Worm (Caenorhabditis elegans) whole organism, L2 larva: ENCODE results near the gene mrpl-45.

Experiments used
- C34F6.9 ChIP-seq: fragments of 150-350 bp; optimal IDR thresholded peaks from 2 replicates; lab custom pipeline; 2014; ENCODE audit warnings: missing biosample characterization, missing genetic modification characterization
- F13H6.1 ChIP-seq: sonication (generic microtip); optimal IDR thresholded peaks from 2 replicates; lab custom pipeline; 2016; ENCODE audit warnings: missing genetic modification characterization, missing compliant biosample characterization
- R02D3.7 ChIP-seq: fragments of 150-350 bp; optimal IDR thresholded peaks from 2 replicates; lab custom pipeline; 2014; ENCODE audit warnings: missing biosample characterization, missing genetic modification characterization
- Y55F3AM.14 ChIP-seq: fragments of 200-800 bp; sonication (Bioruptor generic); optimal IDR thresholded peaks from 2 replicates; lab custom pipeline; 2018; ENCODE audit warnings: mild to moderate bottlenecking, missing genetic modification characterization, missing compliant biosample characterization
- ZK546.5 ChIP-seq: sonication (generic microtip); optimal IDR thresholded peaks from 2 replicates; lab custom pipeline; 2017; ENCODE audit warnings: missing biosample characterization, missing genetic modification characterization
- alr-1 ChIP-seq: fragments of 150-350 bp; optimal IDR thresholded peaks from 2 replicates; lab custom pipeline; 2014; ENCODE audit warnings: missing biosample characterization, missing genetic modification characterization
- aly-2 ChIP-seq: fragments of 150-350 bp; optimal IDR thresholded peaks from 2 replicates; lab custom pipeline; 2014; ENCODE audit warnings: missing biosample characterization, missing genetic modification characterization
- ama-1 ChIP-seq: fragments of 150-350 bp; optimal IDR thresholded peaks from 2 replicates; lab custom pipeline; 2018; ENCODE audit warnings: inconsistent platforms
- blmp-1 ChIP-seq: sonication (generic microtip); optimal IDR thresholded peaks from 2 replicates; lab custom pipeline; 2017; ENCODE audit warnings: missing genetic modification characterization, mild to moderate bottlenecking, missing compliant biosample characterization, antibody characterized with exemption, moderate library complexity; ENCODE audit not compliant: insufficient read depth
- ceh-16 ChIP-seq: fragments of 150-350 bp; optimal IDR thresholded peaks from 2 replicates; lab custom pipeline; 2014; ENCODE audit warnings: missing biosample characterization, missing genetic modification characterization
- ceh-82 ChIP-seq: fragments of 150-350 bp; optimal IDR thresholded peaks from 2 replicates; lab custom pipeline; 2014; ENCODE audit warnings: missing biosample characterization, missing genetic modification characterization
- crh-2 ChIP-seq: sonication (generic microtip); optimal IDR thresholded peaks from 2 replicates; lab custom pipeline; 2017; ENCODE audit warnings: missing biosample characterization, missing genetic modification characterization
- dmd-4 ChIP-seq: sonication (generic microtip); optimal IDR thresholded peaks from 2 replicates; lab custom pipeline; 2017; ENCODE audit warnings: missing biosample characterization, missing genetic modification characterization
- egl-27 ChIP-seq: sonication (generic microtip); optimal IDR thresholded peaks from 3 replicates; lab custom pipeline; 2017; ENCODE audit warnings: missing biosample characterization, missing genetic modification reagents, missing genetic modification characterization
- elt-1 ChIP-seq: fragments of 150-350 bp; optimal IDR thresholded peaks from 2 replicates; lab custom pipeline; 2014; ENCODE audit warnings: missing biosample characterization, missing genetic modification characterization
- elt-3 ChIP-seq: sonication (generic microtip); optimal IDR thresholded peaks from 2 replicates; lab custom pipeline; 2017; ENCODE audit warnings: missing biosample characterization, missing genetic modification characterization
- fos-1 ChIP-seq: fragments of 150-350 bp; optimal IDR thresholded peaks from 2 replicates; lab custom pipeline; 2014; ENCODE audit warnings: missing biosample characterization, missing genetic modification characterization
- gmeb-1 ChIP-seq: fragments of 150-350 bp; optimal IDR thresholded peaks from 2 replicates; lab custom pipeline; 2014; ENCODE audit warnings: missing biosample characterization, missing genetic modification characterization
- lin-11 ChIP-seq: fragments of 150-350 bp; sonication (generic microtip); optimal IDR thresholded peaks from 2 replicates; lab custom pipeline; 2014; ENCODE audit warnings: missing biosample characterization, missing genetic modification characterization, inconsistent platforms, mixed read lengths
- lin-13 ChIP-seq: fragments of 150-350 bp; optimal IDR thresholded peaks from 2 replicates; lab custom pipeline; 2014; ENCODE audit warnings: missing biosample characterization, missing genetic modification reagents, missing genetic modification characterization
- lin-39 ChIP-seq: fragments of 150-350 bp; optimal IDR thresholded peaks from 2 replicates; lab custom pipeline; 2014; ENCODE audit warnings: missing biosample characterization, missing genetic modification reagents, missing genetic modification characterization
- lsy-2 ChIP-seq, 2 experiments: fragments of 150-350 bp in 1 of 2; sonication (generic microtip) in 1 of 2; optimal IDR thresholded peaks; 2 replicates each; lab custom pipeline; 2014 to 2017; ENCODE audit warnings: missing biosample characterization in 2 of 2, missing genetic modification characterization in 2 of 2
- mab-5 ChIP-seq: fragments of 150-350 bp; optimal IDR thresholded peaks from 2 replicates; lab custom pipeline; 2014; ENCODE audit warnings: missing biosample characterization, missing genetic modification characterization
- mbf-1 ChIP-seq: sonication (generic microtip); optimal IDR thresholded peaks from 2 replicates; lab custom pipeline; 2017; ENCODE audit warnings: missing biosample characterization, missing genetic modification characterization
- mdl-1 ChIP-seq, 2 experiments: fragments of 150-350 bp in 1 of 2; sonication (generic microtip) in 1 of 2; optimal IDR thresholded peaks; 2 replicates each; lab custom pipeline; 2017; ENCODE audit warnings: missing biosample characterization in 2 of 2, missing genetic modification characterization in 2 of 2
- nhr-10 ChIP-seq: sonication (generic microtip); optimal IDR thresholded peaks from 2 replicates; lab custom pipeline; 2017; ENCODE audit warnings: missing biosample characterization, missing genetic modification characterization
- nhr-11 ChIP-seq: fragments of 150-350 bp; optimal IDR thresholded peaks from 2 replicates; lab custom pipeline; 2014; ENCODE audit warnings: missing biosample characterization, missing genetic modification characterization
- nhr-12 ChIP-seq: fragments of 150-350 bp; optimal IDR thresholded peaks from 2 replicates; lab custom pipeline; 2014; ENCODE audit warnings: missing biosample characterization, missing genetic modification characterization
- nhr-129 ChIP-seq: fragments of 150-350 bp; optimal IDR thresholded peaks from 2 replicates; lab custom pipeline; 2014; ENCODE audit warnings: missing biosample characterization, missing genetic modification characterization
- nhr-21 ChIP-seq: fragments of 150-350 bp; optimal IDR thresholded peaks from 2 replicates; lab custom pipeline; 2014; ENCODE audit warnings: missing biosample characterization, missing genetic modification characterization
- nhr-23 ChIP-seq: fragments of 150-350 bp; optimal IDR thresholded peaks from 2 replicates; lab custom pipeline; 2014; ENCODE audit warnings: missing biosample characterization, missing genetic modification reagents, missing genetic modification characterization
- nhr-237 ChIP-seq: fragments of 150-350 bp; optimal IDR thresholded peaks from 2 replicates; lab custom pipeline; 2014; ENCODE audit warnings: missing biosample characterization, missing genetic modification characterization
- nhr-25 ChIP-seq: fragments of 150-350 bp; sonication (generic microtip); optimal IDR thresholded peaks from 3 replicates; lab custom pipeline; 2014; ENCODE audit warnings: missing biosample characterization, missing genetic modification characterization
- nhr-6 ChIP-seq: fragments of 150-350 bp; optimal IDR thresholded peaks from 2 replicates; lab custom pipeline; 2014; ENCODE audit warnings: missing biosample characterization, missing genetic modification characterization
- nhr-77 ChIP-seq: fragments of 150-350 bp; optimal IDR thresholded peaks from 2 replicates; lab custom pipeline; 2014; ENCODE audit warnings: missing biosample characterization, missing genetic modification characterization
- peb-1 ChIP-seq: fragments of 150-350 bp; optimal IDR thresholded peaks from 2 replicates; lab custom pipeline; 2014; ENCODE audit warnings: missing biosample characterization, missing genetic modification characterization
- sem-4 ChIP-seq: fragments of 150-350 bp; optimal IDR thresholded peaks from 2 replicates; lab custom pipeline; 2014; ENCODE audit warnings: missing biosample characterization, missing genetic modification reagents, missing genetic modification characterization
- skn-1 ChIP-seq: sonication (generic microtip); optimal IDR thresholded peaks from 2 replicates; lab custom pipeline; 2017; ENCODE audit warnings: missing biosample characterization, missing genetic modification characterization
- sma-3 ChIP-seq: sonication (generic microtip); optimal IDR thresholded peaks from 2 replicates; lab custom pipeline; 2016; ENCODE audit warnings: missing genetic modification reagents, missing genetic modification characterization, missing compliant biosample characterization
- sma-9 ChIP-seq, 2 experiments: fragments of 150-350 bp in 1 of 2; sonication (generic microtip) in 1 of 2; optimal IDR thresholded peaks; 2 replicates each; lab custom pipeline; 2014 to 2016; ENCODE audit warnings: missing genetic modification characterization in 2 of 2, mild to moderate bottlenecking in 1 of 2, missing biosample characterization in 1 of 2, missing compliant biosample characterization in 1 of 2, missing genetic modification reagents in 1 of 2, moderate library complexity in 1 of 2
- snpc-4 ChIP-seq: fragments of 150-350 bp; optimal IDR thresholded peaks from 2 replicates; lab custom pipeline; 2014; ENCODE audit warnings: missing biosample characterization, missing genetic modification characterization
- unc-39 ChIP-seq: fragments of 150-350 bp; optimal IDR thresholded peaks from 2 replicates; lab custom pipeline; 2014; ENCODE audit warnings: missing biosample characterization, missing genetic modification characterization
- unc-55 ChIP-seq: fragments of 150-350 bp; sonication (generic microtip); optimal IDR thresholded peaks from 3 replicates; lab custom pipeline; 2014; ENCODE audit warnings: missing biosample characterization, missing genetic modification reagents, missing genetic modification characterization
- unc-62 ChIP-seq: fragments of 150-350 bp; optimal IDR thresholded peaks from 2 replicates; lab custom pipeline; 2014; ENCODE audit warnings: missing biosample characterization, missing genetic modification reagents, missing genetic modification characterization
- zag-1 ChIP-seq: fragments of 150-350 bp; optimal IDR thresholded peaks from 2 replicates; lab custom pipeline; 2014; ENCODE audit warnings: missing biosample characterization, missing genetic modification characterization
- ztf-1 ChIP-seq: fragments of 200-800 bp; sonication (Bioruptor generic); conservative IDR thresholded peaks from 2 replicates; pipeline ENCODE4 v1.3.6; 2022; ENCODE audit warnings: missing genetic modification characterization, missing compliant biosample characterization
- ztf-11 ChIP-seq: sonication (generic microtip); optimal IDR thresholded peaks from 2 replicates; lab custom pipeline; 2017; ENCODE audit warnings: missing biosample characterization, missing genetic modification characterization
- ztf-4 ChIP-seq: fragments of 150-350 bp; optimal IDR thresholded peaks from 2 replicates; lab custom pipeline; 2014; ENCODE audit warnings: missing biosample characterization, missing genetic modification characterization

mrpl-45 gene

DNA sequence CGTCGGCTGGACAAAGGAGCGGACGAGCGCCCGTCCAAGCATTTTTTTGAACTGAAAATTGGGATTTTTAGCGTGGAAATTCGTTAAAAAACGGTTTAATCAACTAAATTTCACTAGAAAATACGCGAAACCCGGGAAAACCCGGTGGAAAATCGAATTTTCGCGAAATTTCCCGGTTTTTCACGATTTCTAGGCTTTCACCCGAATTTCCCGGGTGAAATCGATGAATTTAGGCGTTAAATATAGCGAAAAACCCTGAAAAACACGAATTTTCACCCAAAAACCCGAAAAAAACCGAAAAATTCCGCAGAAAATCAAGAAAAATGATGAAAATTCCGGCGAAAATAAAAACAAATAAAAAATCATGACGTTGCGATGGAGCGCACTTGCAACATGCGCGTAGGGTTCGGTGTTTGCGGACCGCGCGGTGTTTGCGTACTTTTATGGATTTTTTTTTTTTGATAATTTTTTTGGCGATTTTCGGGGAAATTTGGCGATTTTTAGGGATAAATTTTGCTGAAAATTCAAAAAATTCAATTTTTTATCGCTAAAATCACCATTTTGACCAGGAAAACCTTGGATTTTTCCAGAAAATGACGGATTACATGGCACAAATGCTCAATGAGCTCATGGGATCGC is at the start of gene mrpl-45, which contains the start of gene Y119D3B.12:
mrpl-45 (minus strand) TSS at position 51 of the 639 bp plus-strand sequence.
Y119D3B.12 (plus strand) TSS at position 589 of the 639 bp plus-strand sequence.
- TF ChIP-seq egl-27 (no peak), zag-1 (tag; lab: Kevin White, UChicago) (peak; percentile 2), lin-11 (peak; percentile 78), snpc-4 (tag; lab: Kevin White, UChicago) (no peak), C34F6.9 (tag; lab: Kevin White, UChicago) (peak; percentile 83), unc-62 (GFP tag; lab: Kevin White, UChicago) (no peak), nhr-237 (tag; lab: Kevin White, UChicago) (no peak), mbf-1 (no peak), mdl-1 (tag; optimal IDR thresholded peaks at IDR 0.05; lab: Kevin White, UChicago) (no peak), nhr-129 (tag; lab: Kevin White, UChicago) (peak; percentile 36), skn-1 (tag; lab: Kevin White, UChicago) (no peak), sma-3 (GFP tag; lab: Kevin White, UChicago) (peak; percentile 70), alr-1 (tag; lab: Kevin White, UChicago) (no peak), nhr-77 (tag; lab: Kevin White, UChicago) (no peak), lin-13 (GFP tag; lab: Kevin White, UChicago) (peak; percentile 91), ztf-11 (no peak), lsy-2 (tag; optimal IDR thresholded peaks at IDR 0.05; lab: Kevin White, UChicago) (peak; percentile 84 to 91), ztf-1 (no peak), R02D3.7 (tag; lab: Kevin White, UChicago) (peak; percentile 24), sma-9 (GFP tag; optimal IDR thresholded peaks at IDR 0.05; lab: Kevin White, UChicago) (no peak), sma-9 (tag; optimal IDR thresholded peaks at IDR 0.05; lab: Kevin White, UChicago) (no peak), F13H6.1 (tag; lab: Kevin White, UChicago) (peak; percentile 74), ztf-4 (tag; lab: Kevin White, UChicago) (peak; percentile 30), elt-1 (tag; lab: Kevin White, UChicago) (no peak), nhr-10 (no peak), ama-1 (no peak), lin-39 (tag; lab: Kevin White, UChicago) (no peak), nhr-21 (tag; lab: Kevin White, UChicago) (peak; percentile 15), unc-39 (tag; lab: Kevin White, UChicago) (no peak), dmd-4 (no peak), nhr-25 (tag; lab: Kevin White, UChicago) (peak; percentile 71), nhr-11 (no peak), peb-1 (tag; lab: Kevin White, UChicago) (no peak), fos-1 (peak; percentile 31), mab-5 (tag; lab: Kevin White, UChicago) (peak; percentile 68), aly-2 (no peak), crh-2 (tag; lab: Kevin White, UChicago) (peak; percentile 73), unc-55 (GFP tag; lab: Kevin White, UChicago) (peak; percentile 95), blmp-1 (tag; lab: Kevin White, UChicago) (no peak), nhr-23 (tag; lab: Kevin White, UChicago) (no peak), ceh-16 (tag; lab: Kevin White, UChicago) (no peak), ZK546.5 (tag; lab: Kevin White, UChicago) (no peak), nhr-12 (tag; lab: Kevin White, UChicago) (no peak), nhr-6 (no peak), sem-4 (peak; percentile 26), elt-3 (tag; lab: Kevin White, UChicago) (no peak), Y55F3AM.14 (no peak), ceh-82 (tag; lab: Kevin White, UChicago) (no peak), gmeb-1 (tag; lab: Kevin White, UChicago) (peak; percentile 87)
